Fruit fly (Drosophila melanogaster) whole organism, embryonic: ENCODE data around the gene CG32040.

ENCODE experiments used
- ATbp ChIP-seq: fragments of 200-800 bp; sonication (Bioruptor generic); optimal IDR thresholded peaks from 2 replicates; lab custom pipeline; 2017; ENCODE audit warnings: missing biosample characterization, mild to moderate bottlenecking, missing genetic modification characterization, missing genetic modification reagents
- Adf1 ChIP-seq: fragments of 200-800 bp; sonication (Bioruptor generic); IDR thresholded peaks from 2 replicates; pipeline ENCODE4 v1.3.6; 2022; ENCODE audit warnings: missing biosample characterization, missing genetic modification characterization
- Atf6 ChIP-seq: fragments of 200-800 bp; sonication (Bioruptor generic); IDR thresholded peaks from 2 replicates; pipeline ENCODE4 v1.3.6; 2022; ENCODE audit warnings: missing biosample characterization, missing genetic modification characterization
- Bgb ChIP-seq: fragments of 200-800 bp; sonication (Bioruptor generic); IDR thresholded peaks from 2 replicates; pipeline ENCODE4 v1.3.6; 2022; ENCODE audit warnings: missing biosample characterization, missing genetic modification characterization; ENCODE audit not compliant: partially characterized antibody
- BtbVII ChIP-seq: fragments of 200-800 bp; sonication (Bioruptor generic); optimal IDR thresholded peaks from 3 replicates; lab custom pipeline; 2017; ENCODE audit warnings: missing biosample characterization, mild to moderate bottlenecking, missing genetic modification characterization
- CG10147 ChIP-seq: fragments of 200-800 bp; sonication (Bioruptor generic); optimal IDR thresholded peaks from 2 replicates; lab custom pipeline; 2019; ENCODE audit warnings: missing biosample characterization, mild to moderate bottlenecking, missing genetic modification characterization, moderate library complexity
- CG10959 ChIP-seq: fragments of 200-800 bp; sonication (Bioruptor generic); IDR thresholded peaks from 2 replicates; pipeline ENCODE4 v1.3.6; 2022; ENCODE audit warnings: missing biosample characterization, missing genetic modification characterization
- CG11695 ChIP-seq: fragments of 200-800 bp; sonication (Bioruptor generic); IDR thresholded peaks from 3 replicates; pipeline ENCODE4 v1.3.6; 2022; ENCODE audit warnings: missing biosample characterization, missing genetic modification characterization
- CG13424 ChIP-seq: fragments of 200-800 bp; sonication (Bioruptor generic); optimal IDR thresholded peaks from 2 replicates; lab custom pipeline; 2019; ENCODE audit warnings: missing biosample characterization, mild to moderate bottlenecking, missing genetic modification characterization, moderate library complexity
- CG2199 ChIP-seq: fragments of 200-800 bp; sonication (Bioruptor generic); IDR thresholded peaks from 3 replicates; pipeline ENCODE4 v1.3.6; 2022; ENCODE audit warnings: missing biosample characterization, missing genetic modification characterization
- CG30020 ChIP-seq: fragments of 200-800 bp; optimal IDR thresholded peaks from 2 replicates; lab custom pipeline; 2019; ENCODE audit warnings: missing biosample characterization, mild to moderate bottlenecking, missing genetic modification characterization, moderate library complexity
- CG31224 ChIP-seq: fragments of 200-800 bp; sonication (Bioruptor generic); IDR thresholded peaks from 2 replicates; pipeline ENCODE4 v1.3.6; 2022; ENCODE audit warnings: missing biosample characterization, missing genetic modification characterization
- CG32767 ChIP-seq: fragments of 200-800 bp; sonication (Bioruptor generic); IDR thresholded peaks from 2 replicates; pipeline ENCODE4 v1.3.6; 2022; ENCODE audit warnings: missing biosample characterization, missing genetic modification characterization
- CG34422 ChIP-seq: fragments of 200-800 bp; sonication (Bioruptor generic); IDR thresholded peaks from 3 replicates; pipeline ENCODE4 v1.3.6; 2022; ENCODE audit warnings: missing biosample characterization, missing genetic modification characterization
- CG3838 ChIP-seq: fragments of 200-800 bp; sonication (Bioruptor generic); optimal IDR thresholded peaks from 3 replicates; lab custom pipeline; 2016; ENCODE audit warnings: missing biosample characterization, missing genetic modification characterization
- CG4360 ChIP-seq: fragments of 200-800 bp; sonication (Bioruptor generic); IDR thresholded peaks from 2 replicates; pipeline ENCODE4 v1.3.6; 2022; ENCODE audit warnings: missing biosample characterization, missing genetic modification characterization
- CG4707 ChIP-seq: fragments of 200-800 bp; sonication (Bioruptor generic); optimal IDR thresholded peaks from 2 replicates; lab custom pipeline; 2018; ENCODE audit warnings: missing biosample characterization, mild to moderate bottlenecking, missing genetic modification characterization, moderate library complexity
- CG7357 ChIP-seq: fragments of 200-800 bp; sonication (Bioruptor generic); IDR thresholded peaks from 3 replicates; pipeline ENCODE4 v1.3.6; 2022; ENCODE audit warnings: missing biosample characterization, missing genetic modification characterization
- CG8290 ChIP-seq, 3 experiments: fragments of 200-800 bp; sonication (Bioruptor generic); optimal IDR thresholded peaks; 2 replicates each; lab custom pipeline; 2016 to 2019; ENCODE audit warnings: missing biosample characterization in 3 of 3, missing genetic modification characterization in 3 of 3, mild to moderate bottlenecking in 2 of 3, moderate library complexity in 1 of 3
- Dp ChIP-seq: fragments of 200-800 bp; sonication (Bioruptor generic); optimal IDR thresholded peaks from 2 replicates; lab custom pipeline; 2018; ENCODE audit warnings: missing biosample characterization, mild to moderate bottlenecking, missing genetic modification characterization, moderate library complexity
- Elba2 ChIP-seq: fragments of 200-800 bp; sonication (Bioruptor generic); optimal IDR thresholded peaks from 3 replicates; lab custom pipeline; 2016; ENCODE audit warnings: missing biosample characterization, missing genetic modification characterization
- MBD-R2 ChIP-seq: fragments of 200-800 bp; sonication (Bioruptor generic); IDR thresholded peaks from 2 replicates; pipeline ENCODE4 v1.3.6; 2022; ENCODE audit warnings: missing biosample characterization, missing genetic modification characterization
- Med ChIP-seq: fragments of 200-800 bp; sonication (Bioruptor generic); peaks from one replicate; lab custom pipeline; 2016; ENCODE audit warnings: missing biosample characterization, missing genetic modification characterization, mild to moderate bottlenecking, inconsistent platforms, moderate library complexity
- Nf-YB ChIP-seq: fragments of 200-800 bp; sonication (Bioruptor generic); optimal IDR thresholded peaks from 3 replicates; lab custom pipeline; 2019; ENCODE audit warnings: missing biosample characterization, mild to moderate bottlenecking, missing genetic modification characterization, moderate library complexity
- PHDP ChIP-seq: fragments of 200-800 bp; sonication (Bioruptor generic); optimal IDR thresholded peaks from 3 replicates; lab custom pipeline; 2018; ENCODE audit warnings: missing biosample characterization, mild to moderate bottlenecking, missing genetic modification characterization, moderate library complexity
- Poxn ChIP-seq: fragments of 200-800 bp; sonication (Bioruptor generic); IDR thresholded peaks from 2 replicates; pipeline ENCODE4 v1.3.6; 2022; ENCODE audit warnings: missing biosample characterization, missing genetic modification characterization
- Scr ChIP-seq: fragments of 200-800 bp; sonication (Bioruptor generic); IDR thresholded peaks from 2 replicates; pipeline ENCODE4 v1.3.6; 2022; ENCODE audit warnings: missing biosample characterization, missing genetic modification characterization; ENCODE audit not compliant: partially characterized antibody
- amos ChIP-seq: fragments of 200-800 bp; sonication (Bioruptor generic); IDR thresholded peaks from 2 replicates; pipeline ENCODE4 v1.3.6; 2022; ENCODE audit warnings: missing biosample characterization, missing genetic modification characterization; ENCODE audit not compliant: partially characterized antibody
- chinmo ChIP-seq: fragments of 200-800 bp; sonication (Bioruptor generic); IDR thresholded peaks from 4 replicates; pipeline ENCODE4 v1.3.6; 2022; ENCODE audit warnings: missing biosample characterization, missing genetic modification characterization; ENCODE audit not compliant: partially characterized antibody
- emc ChIP-seq: fragments of 200-800 bp; sonication (Bioruptor generic); optimal IDR thresholded peaks from 2 replicates; lab custom pipeline; 2016; ENCODE audit warnings: missing biosample characterization, missing genetic modification characterization
- eve ChIP-seq, 2 experiments: fragments of >200 bp; optimal IDR thresholded peaks; 2 replicates each; lab custom pipeline; 2017; ENCODE audit warnings: missing biosample characterization in 2 of 2, missing genetic modification characterization in 2 of 2
- exex ChIP-seq: fragments of 200-800 bp; sonication (Bioruptor generic); optimal IDR thresholded peaks from 4 replicates; lab custom pipeline; 2018; ENCODE audit warnings: missing biosample characterization, mild to moderate bottlenecking, missing genetic modification characterization, moderate library complexity
- gcm ChIP-seq: fragments of 200-800 bp; sonication (Bioruptor generic); optimal IDR thresholded peaks from 2 replicates; lab custom pipeline; 2019; ENCODE audit warnings: missing biosample characterization, mild to moderate bottlenecking, missing genetic modification characterization, moderate library complexity
- kay ChIP-seq: fragments of 200-800 bp; sonication (Bioruptor generic); optimal IDR thresholded peaks from 2 replicates; lab custom pipeline; 2016; ENCODE audit warnings: missing biosample characterization, missing genetic modification characterization
- kni ChIP-seq: fragments of 200-800 bp; sonication (Bioruptor generic); optimal IDR thresholded peaks from 3 replicates; lab custom pipeline; 2017; ENCODE audit warnings: mild to moderate bottlenecking, missing biosample characterization, missing genetic modification reagents, missing genetic modification characterization
- lbe ChIP-seq: fragments of 200-800 bp; sonication (Bioruptor generic); optimal IDR thresholded peaks from 2 replicates; lab custom pipeline; 2016; ENCODE audit warnings: missing biosample characterization, mild to moderate bottlenecking, missing genetic modification characterization
- lola ChIP-seq, 3 experiments: fragments of >200 bp in 2 of 3; fragments of 200-800 bp in 1 of 3; sonication (Bioruptor generic) in 1 of 3; optimal IDR thresholded peaks; 2 replicates each; lab custom pipeline; 2017 to 2019; ENCODE audit warnings: missing biosample characterization in 3 of 3, missing genetic modification characterization in 3 of 3, mild to moderate bottlenecking in 1 of 3, moderate library complexity in 1 of 3
- maf-S ChIP-seq: fragments of 200-800 bp; sonication (Bioruptor generic); optimal IDR thresholded peaks from 2 replicates; lab custom pipeline; 2016; ENCODE audit warnings: missing biosample characterization, missing genetic modification characterization
- mam ChIP-seq: fragments of 200-800 bp; sonication (Bioruptor generic); optimal IDR thresholded peaks from 3 replicates; lab custom pipeline; 2016; ENCODE audit warnings: missing biosample characterization, missing genetic modification characterization
- nom ChIP-seq: fragments of 200-800 bp; sonication (Bioruptor generic); optimal IDR thresholded peaks from 2 replicates; lab custom pipeline; 2017; ENCODE audit warnings: missing biosample characterization, missing genetic modification characterization, mild to moderate bottlenecking, moderate library complexity, missing genetic modification reagents
- seq ChIP-seq: fragments of 200-800 bp; sonication (Bioruptor generic); IDR thresholded peaks from 2 replicates; pipeline ENCODE4 v1.3.6; 2022; ENCODE audit warnings: missing biosample characterization, missing genetic modification characterization
- sim ChIP-seq: fragments of 200-800 bp; sonication (Bioruptor generic); IDR thresholded peaks from 2 replicates; pipeline ENCODE4 v1.3.6; 2022; ENCODE audit warnings: missing biosample characterization, missing genetic modification characterization
- sisA ChIP-seq: fragments of 200-800 bp; sonication (Bioruptor generic); IDR thresholded peaks from 2 replicates; pipeline ENCODE4 v1.3.6; 2022; ENCODE audit warnings: missing biosample characterization, missing genetic modification characterization
- slou ChIP-seq: fragments of 200-800 bp; sonication (Bioruptor generic); optimal IDR thresholded peaks from 3 replicates; lab custom pipeline; 2016; ENCODE audit warnings: missing biosample characterization, missing genetic modification characterization
- sqz ChIP-seq: fragments of 200-800 bp; sonication (Bioruptor generic); optimal IDR thresholded peaks from 3 replicates; lab custom pipeline; 2018; ENCODE audit warnings: missing biosample characterization, mild to moderate bottlenecking, missing genetic modification characterization
- stc ChIP-seq: fragments of 200-800 bp; sonication (Bioruptor generic); IDR thresholded peaks from 2 replicates; pipeline ENCODE4 v1.3.6; 2022; ENCODE audit warnings: missing biosample characterization, missing genetic modification characterization
- toy ChIP-seq: fragments of 200-800 bp; sonication (Bioruptor generic); IDR thresholded peaks from 2 replicates; pipeline ENCODE4 v1.3.6; 2022; ENCODE audit warnings: missing biosample characterization, missing genetic modification characterization
- tup ChIP-seq: fragments of 200-800 bp; sonication (Bioruptor generic); optimal IDR thresholded peaks from 2 replicates; lab custom pipeline; 2016; ENCODE audit warnings: missing biosample characterization, mild to moderate bottlenecking, missing genetic modification characterization, moderate library complexity
- yki ChIP-seq: fragments of >200 bp; optimal IDR thresholded peaks from 3 replicates; lab custom pipeline; 2018

Gene CG32040

DNA sequence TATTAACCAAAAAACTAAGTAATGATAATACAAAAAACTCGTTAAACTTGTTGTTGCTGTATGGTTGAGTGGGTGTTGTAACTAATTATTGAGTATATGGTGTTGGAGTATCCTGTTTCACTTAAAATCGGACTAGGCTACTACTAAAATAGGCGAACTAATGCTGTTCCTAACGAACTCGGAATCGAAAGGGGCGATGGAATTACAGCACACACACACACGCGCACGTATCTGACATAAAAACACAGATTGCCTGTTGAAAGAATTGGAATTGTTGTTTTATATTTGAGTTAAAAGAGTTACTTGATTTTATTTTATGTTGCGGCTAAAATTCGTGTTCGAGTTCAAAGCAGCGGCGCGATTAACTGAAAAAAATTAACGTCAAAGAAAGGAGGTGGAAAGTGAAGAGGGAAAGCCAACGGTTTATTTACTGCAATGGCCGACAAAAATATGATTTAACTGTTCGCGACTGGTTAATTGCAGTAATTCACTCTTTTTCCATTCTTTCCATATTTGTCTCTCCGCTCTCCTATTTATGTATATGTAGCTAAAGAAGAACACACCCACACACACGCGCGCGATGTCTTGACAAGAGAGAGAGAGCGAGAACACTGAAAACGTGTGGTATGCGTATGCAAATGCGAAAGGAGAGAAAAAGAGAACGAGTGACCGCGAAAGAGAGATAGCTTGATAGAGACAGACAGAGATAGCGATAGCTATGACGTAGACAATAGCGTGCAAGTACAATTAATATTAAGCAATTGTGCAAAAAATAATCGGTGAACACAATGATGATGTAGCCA is 47.7 kb downstream of the CG32040 start (continued):
- TF ChIP-seq yki (peak; percentile 55), sisA (no peak), exex (peak; percentile 26), sqz (GFP tag; lab: Kevin White, UChicago) (peak; percentile 22), BtbVII (GFP tag; lab: Kevin White, UChicago) (peak; percentile 85), kni (GFP tag; lab: Kevin White, UChicago) (peak; percentile 39), kay (no peak), Elba2 (GFP tag; lab: Kevin White, UChicago) (no peak), CG11695 (GFP tag; lab: Robert Waterston, UW) (0 out of 3 replicates have a peak, but pooled peaks have one; percentile 6), CG4707 (no peak), sim (no peak), Poxn (no peak), CG2199 (GFP tag; lab: Robert Waterston, UW) (no peak), Nf-YB (no peak), Adf1 (GFP tag; lab: Robert Waterston, UW) (no peak), tup (GFP tag; lab: Kevin White, UChicago) (no peak), amos (no peak), mam (GFP tag; lab: Kevin White, UChicago) (no peak), PHDP (no peak), emc (no peak), CG34422 (GFP tag; lab: Robert Waterston, UW) (peak; percentile 6; the same call in 1 of the 3 replicates), toy (GFP tag; lab: Robert Waterston, UW) (no peak), chinmo (GFP tag; lab: Robert Waterston, UW) (peak; percentile 83; the same call in 3 of the 4 replicates), nom (GFP tag; lab: Kevin White, UChicago) (peak; percentile 39), ATbp (GFP tag; lab: Kevin White, UChicago) (no peak), seq (GFP tag; lab: Robert Waterston, UW) (peak; percentile 49; the same call in 1 of the 2 replicates), CG10147 (GFP tag; lab: Kevin White, UChicago) (no peak), slou (GFP tag; lab: Kevin White, UChicago) (no peak), Dp (GFP tag; lab: Kevin White, UChicago) (no peak), stc (GFP tag; lab: Robert Waterston, UW) (peak; percentile 13; the same call in 1 of the 2 replicates), CG7357 (GFP tag; lab: Robert Waterston, UW) (no peak), Med (peak; percentile 48), maf-S (GFP tag; lab: Kevin White, UChicago) (no peak), lola (GFP tag; optimal IDR thresholded peaks at IDR 0.05; lab: Kevin White, UChicago) (peak in 1 of 3 experiments; percentile 73), eve (GFP tag; optimal IDR thresholded peaks at IDR 0.05; lab: Kevin White, UChicago) (peak in 1 of 2 experiments; percentile 85), gcm (GFP tag; lab: Kevin White, UChicago) (no peak), Bgb (no peak), CG32767 (peak; percentile 22; the same call in 1 of the 2 replicates), Atf6 (GFP tag; lab: Robert Waterston, UW) (0 out of 2 replicates have a peak, but pooled peaks have one; percentile 13), CG31224 (GFP tag; lab: Robert Waterston, UW) (no peak), CG4360 (GFP tag; lab: Robert Waterston, UW) (no peak), CG30020 (tag; lab: Kevin White, UChicago) (no peak), CG13424 (no peak), Scr (GFP tag; lab: Robert Waterston, UW) (no peak), CG8290 (GFP tag; optimal IDR thresholded peaks at IDR 0.05; lab: Kevin White, UChicago) (no peak), CG8290 (tag; optimal IDR thresholded peaks at IDR 0.05; lab: Kevin White, UChicago) (no peak), MBD-R2 (GFP tag; lab: Robert Waterston, UW) (peak; percentile 20; the same call in 1 of the 2 replicates), CG10959 (GFP tag; lab: Robert Waterston, UW) (no peak), CG3838 (GFP tag; lab: Kevin White, UChicago) (no peak), lbe (GFP tag; lab: Kevin White, UChicago) (peak; percentile 14)
